Fruit fly (Drosophila melanogaster): ENCODE measurements around the gene Dim1.

Gene Dim1

DNA sequence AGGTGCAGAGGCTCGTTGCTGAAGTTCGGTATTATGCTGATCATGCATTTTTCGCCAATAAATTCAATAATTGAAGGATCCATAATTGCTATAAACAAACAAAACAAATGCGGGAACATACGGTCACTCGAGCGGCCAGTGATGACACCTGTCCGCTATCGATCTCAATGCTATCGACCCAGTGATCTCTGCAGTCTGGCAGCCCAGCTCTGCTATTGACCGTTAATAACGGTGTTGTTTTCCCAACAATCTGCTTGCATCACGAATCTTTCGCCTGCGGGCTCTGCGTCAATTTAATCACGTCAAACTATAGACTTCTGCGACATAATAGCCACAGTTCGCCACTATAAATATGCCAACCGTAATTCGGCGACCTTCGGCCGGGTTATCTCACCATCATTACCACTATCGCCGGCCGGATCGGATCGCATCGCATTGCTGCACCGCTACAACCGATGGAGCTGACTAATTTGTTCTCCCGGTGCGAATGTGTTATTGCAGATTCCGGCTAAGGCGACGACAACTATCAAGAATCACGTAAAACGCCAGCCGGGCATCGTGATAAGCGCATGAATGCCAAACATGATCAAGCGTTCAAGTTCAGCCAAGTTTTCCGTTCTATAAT lies 16.0 kb upstream of the Dim1 start, which contains the start of gene Psf2 (continued):
- TF ChIP-seq h (optimal IDR thresholded peaks at IDR 0.05): no peak
- TF ChIP-seq CG10321 (GFP tag; IDR thresholded peaks at IDR 0.05): no peak
- peak; percentile 64 for TF ChIP-seq nerfin-2 (GFP tag; IDR thresholded peaks at IDR 0.05; ENCODE audit: partially characterized antibody)
- TF ChIP-seq D (optimal IDR thresholded peaks at IDR 0.05): no peak
- TF ChIP-seq D (GFP tag; optimal IDR thresholded peaks at IDR 0.05): no peak
- peak; percentile 30 for TF ChIP-seq CG15514 (GFP tag; optimal IDR thresholded peaks at IDR 0.05)
- no peak for TF ChIP-seq dm (GFP tag; optimal IDR thresholded peaks at IDR 0.05)
- no peak for TF ChIP-seq lilli (GFP tag; optimal IDR thresholded peaks at IDR 0.05)
- no peak for TF ChIP-seq sqz (GFP tag; optimal IDR thresholded peaks at IDR 0.05)
- TF ChIP-seq cg (GFP tag; optimal IDR thresholded peaks at IDR 0.05): no peak
- TF ChIP-seq pita (GFP tag; optimal IDR thresholded peaks at IDR 0.05): no peak
- TF ChIP-seq CG10366 (GFP tag; IDR thresholded peaks at IDR 0.05): no peak
- TF ChIP-seq BEAF-32 (GFP tag; optimal IDR thresholded peaks at IDR 0.05): peak; percentile 67
- TF ChIP-seq Lim3 (GFP tag; IDR thresholded peaks at IDR 0.05): no peak
- no peak for TF ChIP-seq CG8089 (GFP tag; optimal IDR thresholded peaks at IDR 0.05)
- TF ChIP-seq NC2α (GFP tag; optimal IDR thresholded peaks at IDR 0.05): no peak
- peak; percentile 23 for TF ChIP-seq CG13624 (GFP tag; optimal IDR thresholded peaks at IDR 0.05)
- peak; percentile 73 for TF ChIP-seq CG13287 (GFP tag; IDR thresholded peaks at IDR 0.05; ENCODE audit: partially characterized antibody)
- no peak for TF ChIP-seq CG6272 (GFP tag; IDR thresholded peaks at IDR 0.05)
- TF ChIP-seq ttk (GFP tag; IDR thresholded peaks at IDR 0.05): no peak
- TF ChIP-seq CG11247 (GFP tag; IDR thresholded peaks at IDR 0.05): no peak
- TF ChIP-seq odd (GFP tag; optimal IDR thresholded peaks at IDR 0.05): no peak
- no peak for TF ChIP-seq MTF-1 (GFP tag; optimal IDR thresholded peaks at IDR 0.05; ENCODE audit: borderline replicate concordance)
- peak; percentile 16 for TF ChIP-seq mam (GFP tag; optimal IDR thresholded peaks at IDR 0.05)
- TF ChIP-seq lov (optimal IDR thresholded peaks at IDR 0.05): no peak
- 0 out of 3 replicates have a peak, but pooled peaks have one; percentile 24 for TF ChIP-seq lov (GFP tag; IDR thresholded peaks at IDR 0.05)
- no peak for TF ChIP-seq ab (GFP tag; optimal IDR thresholded peaks at IDR 0.05)
- TF ChIP-seq CG30403 (GFP tag; optimal IDR thresholded peaks at IDR 0.05): no peak
- TF ChIP-seq CG18764 (GFP tag; optimal IDR thresholded peaks at IDR 0.05): no peak
- no peak for TF ChIP-seq cato (GFP tag; optimal IDR thresholded peaks at IDR 0.05; ENCODE audit: borderline replicate concordance)
- no peak for TF ChIP-seq CG15696 (tag; optimal IDR thresholded peaks at IDR 0.05)
- TF ChIP-seq Eip74EF (GFP tag; optimal IDR thresholded peaks at IDR 0.05): no peak
- TF ChIP-seq toy (GFP tag; IDR thresholded peaks at IDR 0.05): no peak
- 0 out of 2 replicates have a peak, but pooled peaks have one; percentile 21 for TF ChIP-seq CG2129 (GFP tag; IDR thresholded peaks at IDR 0.05; ENCODE audit: partially characterized antibody)
- TF ChIP-seq CG14860 (GFP tag; IDR thresholded peaks at IDR 0.05; ENCODE audit: partially characterized antibody): 0 out of 3 replicates have a peak, but pooled peaks have one; percentile 40
- 0 out of 3 replicates have a peak, but pooled peaks have one; percentile 54 for TF ChIP-seq Opbp (GFP tag; IDR thresholded peaks at IDR 0.05; ENCODE audit: partially characterized antibody)
- no peak for TF ChIP-seq Rx (GFP tag; IDR thresholded peaks at IDR 0.05)
- TF ChIP-seq CG32767 (GFP tag; IDR thresholded peaks at IDR 0.05): no peak
- TF ChIP-seq CG4854 (GFP tag; optimal IDR thresholded peaks at IDR 0.05): no peak
- no peak for TF ChIP-seq esg (GFP tag; conservative IDR thresholded peaks at IDR 0.05)
- no peak for TF ChIP-seq cas (GFP tag; IDR thresholded peaks at IDR 0.05)
- TF ChIP-seq CG8388 (GFP tag; optimal IDR thresholded peaks at IDR 0.05): no peak
- TF ChIP-seq CG9437 (GFP tag; optimal IDR thresholded peaks at IDR 0.05): no peak
- 0 out of 2 replicates have a peak, but pooled peaks have one; percentile 9 for TF ChIP-seq CG6689 (GFP tag; IDR thresholded peaks at IDR 0.05)
- TF ChIP-seq unpg (GFP tag; optimal IDR thresholded peaks at IDR 0.05): no peak
- TF ChIP-seq unc-4 (GFP tag; IDR thresholded peaks at IDR 0.05; ENCODE audit: partially characterized antibody): peak; percentile 50; the same call in 1 of the 2 replicates
- no peak for TF ChIP-seq CG7271 (tag; optimal IDR thresholded peaks at IDR 0.05)
- no peak for TF ChIP-seq CG4360 (GFP tag; IDR thresholded peaks at IDR 0.05)
- peak in 1 of 2 experiments; percentile 37 for TF ChIP-seq Pdp1 (GFP tag; optimal IDR thresholded peaks at IDR 0.05)
- no peak for TF ChIP-seq CG6765 (GFP tag; optimal IDR thresholded peaks at IDR 0.05)

Measured in whole organism, embryonic.